1 fruit fly cellular context compared by ENCODE assay signal in genomic region chr2L:16801578-16802152, dm6.
A peak's percentile ranks its signal among the peaks of the same experiment; 100 is the strongest.
TF ChIP-seq lines count a peak whose summit lies in the region.

No protein-coding gene starts in this region.

TF ChIP-seq in whole organism, embryonic, 481 proteins besides CTCF, POLR2A, EP300 and RAD21 (continued from another document and continues in another):
- TF ChIP-seq Lhr (GFP tag; optimal IDR thresholded peaks at IDR 0.05; lab: Kevin White, UChicago) (peak; percentile 34), pros (GFP tag; optimal IDR thresholded peaks at IDR 0.05; lab: Kevin White, UChicago) (no peak), grn (GFP tag; optimal IDR thresholded peaks at IDR 0.05; lab: Kevin White, UChicago) (peak; percentile 88), CG17802 (tag; optimal IDR thresholded peaks at IDR 0.05; lab: Kevin White, UChicago) (no peak), Hr39 (optimal IDR thresholded peaks at IDR 0.05; lab: Kevin White, UChicago) (no peak), CG34422 (GFP tag; IDR thresholded peaks at IDR 0.05; lab: Robert Waterston, UW) (no peak), gsb-n (tag; optimal IDR thresholded peaks at IDR 0.05; lab: Kevin White, UChicago) (no peak), sens-2 (GFP tag; IDR thresholded peaks at IDR 0.05; lab: Robert Waterston, UW) (no peak), Nf-YA (GFP tag; IDR thresholded peaks at IDR 0.05; lab: Robert Waterston, UW) (no peak), CG32772 (GFP tag; IDR thresholded peaks at IDR 0.05; lab: Robert Waterston, UW) (no peak), CG18599 (GFP tag; optimal IDR thresholded peaks at IDR 0.05; lab: Kevin White, UChicago) (peak; percentile 6), CG14441 (GFP tag; IDR thresholded peaks at IDR 0.05; lab: Robert Waterston, UW) (no peak), tna (GFP tag; IDR thresholded peaks at IDR 0.05; lab: Robert Waterston, UW; ENCODE audit: partially characterized antibody) (no peak), CG10565 (GFP tag; optimal IDR thresholded peaks at IDR 0.05; lab: Kevin White, UChicago) (no peak), Jarid2 (GFP tag; optimal IDR thresholded peaks at IDR 0.05; lab: Kevin White, UChicago) (no peak), CG11093 (GFP tag; IDR thresholded peaks at IDR 0.05; lab: Robert Waterston, UW) (no peak), CG18262 (tag; optimal IDR thresholded peaks at IDR 0.05; lab: Kevin White, UChicago) (no peak), CG3407 (GFP tag; optimal IDR thresholded peaks at IDR 0.05; lab: Kevin White, UChicago) (no peak), her (GFP tag; optimal IDR thresholded peaks at IDR 0.05; lab: Kevin White, UChicago) (no peak), Dfd (GFP tag; optimal IDR thresholded peaks at IDR 0.05; lab: Kevin White, UChicago) (no peak), NFAT (GFP tag; IDR thresholded peaks at IDR 0.05; lab: Robert Waterston, UW) (no peak), CG18011 (GFP tag; optimal IDR thresholded peaks at IDR 0.05; lab: Kevin White, UChicago) (no peak), sim (GFP tag; IDR thresholded peaks at IDR 0.05; lab: Robert Waterston, UW) (no peak), Mes4 (GFP tag; optimal IDR thresholded peaks at IDR 0.05; lab: Kevin White, UChicago) (no peak), CG2678 (tag; optimal IDR thresholded peaks at IDR 0.05; lab: Kevin White, UChicago) (no peak), lmd (GFP tag; IDR thresholded peaks at IDR 0.05; lab: Robert Waterston, UW) (no peak), lilli (GFP tag; optimal IDR thresholded peaks at IDR 0.05; lab: Kevin White, UChicago) (no peak), CG2199 (GFP tag; IDR thresholded peaks at IDR 0.05; lab: Robert Waterston, UW) (no peak), chm (GFP tag; IDR thresholded peaks at IDR 0.05; lab: Robert Waterston, UW) (no peak), tap (tag; optimal IDR thresholded peaks at IDR 0.05; lab: Kevin White, UChicago) (peak; percentile 17), Usf (GFP tag; optimal IDR thresholded peaks at IDR 0.05; lab: Kevin White, UChicago) (no peak), ab (GFP tag; optimal IDR thresholded peaks at IDR 0.05; lab: Kevin White, UChicago) (no peak), row (GFP tag; IDR thresholded peaks at IDR 0.05; lab: Robert Waterston, UW) (peak; percentile 9; the same call in 1 of the 3 replicates), sna (GFP tag; IDR thresholded peaks at IDR 0.05; lab: Robert Waterston, UW; ENCODE audit: partially characterized antibody) (no peak), wdn (GFP tag; IDR thresholded peaks at IDR 0.05; lab: Robert Waterston, UW) (no peak), GATAe (GFP tag; conservative IDR thresholded peaks at IDR 0.05; lab: Robert Waterston, UW) (peak; percentile 75), unc-4 (GFP tag; IDR thresholded peaks at IDR 0.05; lab: Robert Waterston, UW; ENCODE audit: partially characterized antibody) (no peak), CG9797 (GFP tag; optimal IDR thresholded peaks at IDR 0.05; lab: Kevin White, UChicago) (no peak), CG7745 (tag; optimal IDR thresholded peaks at IDR 0.05; lab: Kevin White, UChicago) (no peak), da (GFP tag; optimal IDR thresholded peaks at IDR 0.05; lab: Kevin White, UChicago) (no peak), lbe (GFP tag; optimal IDR thresholded peaks at IDR 0.05; lab: Kevin White, UChicago) (no peak), danr (GFP tag; IDR thresholded peaks at IDR 0.05; lab: Robert Waterston, UW) (no peak), bab2 (GFP tag; optimal IDR thresholded peaks at IDR 0.05; lab: Kevin White, UChicago) (no peak), so (GFP tag; IDR thresholded peaks at IDR 0.05; lab: Robert Waterston, UW) (no peak), lov (optimal IDR thresholded peaks at IDR 0.05; lab: Kevin White, UChicago) (no peak), lov (GFP tag; IDR thresholded peaks at IDR 0.05; lab: Robert Waterston, UW) (no peak), Neu2 (GFP tag; optimal IDR thresholded peaks at IDR 0.05; lab: Kevin White, UChicago; ENCODE audit: borderline replicate concordance) (no peak), ken (GFP tag; IDR thresholded peaks at IDR 0.05; lab: Robert Waterston, UW) (no peak), rib (GFP tag; IDR thresholded peaks at IDR 0.05; lab: Robert Waterston, UW) (no peak), bsh (GFP tag; optimal IDR thresholded peaks at IDR 0.05; lab: Kevin White, UChicago) (no peak), exex (tag; optimal IDR thresholded peaks at IDR 0.05; lab: Kevin White, UChicago) (peak; percentile 99), Dip2 (GFP tag; IDR thresholded peaks at IDR 0.05; lab: Robert Waterston, UW) (no peak), Hmr (GFP tag; optimal IDR thresholded peaks at IDR 0.05; lab: Kevin White, UChicago) (peak; percentile 32), MBD-R2 (GFP tag; IDR thresholded peaks at IDR 0.05; lab: Robert Waterston, UW) (no peak), CG10979 (tag; optimal IDR thresholded peaks at IDR 0.05; lab: Kevin White, UChicago) (no peak), PHDP (tag; optimal IDR thresholded peaks at IDR 0.05; lab: Kevin White, UChicago) (no peak), pnt (GFP tag; optimal IDR thresholded peaks at IDR 0.05; lab: Kevin White, UChicago) (no peak), H2.0 (GFP tag; IDR thresholded peaks at IDR 0.05; lab: Robert Waterston, UW) (no peak), CG16779 (GFP tag; IDR thresholded peaks at IDR 0.05; lab: Robert Waterston, UW) (no peak), luna (GFP tag; optimal IDR thresholded peaks at IDR 0.05; lab: Kevin White, UChicago) (no peak), CG5245 (GFP tag; optimal IDR thresholded peaks at IDR 0.05; lab: Kevin White, UChicago) (no peak), Abd-B (GFP tag; optimal IDR thresholded peaks at IDR 0.05; lab: Kevin White, UChicago) (no peak), B-H1 (GFP tag; IDR thresholded peaks at IDR 0.05; lab: Robert Waterston, UW) (no peak), Sin3A (optimal IDR thresholded peaks at IDR 0.05; lab: Kevin White, UChicago) (no peak), vnd (GFP tag; IDR thresholded peaks at IDR 0.05; lab: Robert Waterston, UW; ENCODE audit: partially characterized antibody) (no peak), CG13287 (GFP tag; IDR thresholded peaks at IDR 0.05; lab: Robert Waterston, UW; ENCODE audit: partially characterized antibody) (peak; percentile 32; the same call in 1 of the 2 replicates), CG10959 (GFP tag; IDR thresholded peaks at IDR 0.05; lab: Robert Waterston, UW) (no peak), BtbVII (GFP tag; optimal IDR thresholded peaks at IDR 0.05; lab: Kevin White, UChicago) (peak; percentile 83), CG18476 (GFP tag; optimal IDR thresholded peaks at IDR 0.05; lab: Kevin White, UChicago) (no peak), gcm2 (GFP tag; optimal IDR thresholded peaks at IDR 0.05; lab: Kevin White, UChicago) (no peak), CG15011 (GFP tag; optimal IDR thresholded peaks at IDR 0.05; lab: Kevin White, UChicago) (no peak), CG13624 (GFP tag; optimal IDR thresholded peaks at IDR 0.05; lab: Kevin White, UChicago) (no peak), Oli (tag; optimal IDR thresholded peaks at IDR 0.05; lab: Kevin White, UChicago) (no peak), cato (GFP tag; optimal IDR thresholded peaks at IDR 0.05; lab: Kevin White, UChicago; ENCODE audit: borderline replicate concordance) (no peak), emc (GFP tag; optimal IDR thresholded peaks at IDR 0.05; lab: Kevin White, UChicago) (no peak), ewg (GFP tag; optimal IDR thresholded peaks at IDR 0.05; lab: Kevin White, UChicago) (no peak), Kr (GFP tag; optimal IDR thresholded peaks at IDR 0.05; lab: Kevin White, UChicago) (no peak), CG15073 (GFP tag; optimal IDR thresholded peaks at IDR 0.05; lab: Kevin White, UChicago) (no peak), CG1233 (GFP tag; optimal IDR thresholded peaks at IDR 0.05; lab: Kevin White, UChicago) (no peak), B-H2 (GFP tag; optimal IDR thresholded peaks at IDR 0.05; lab: Kevin White, UChicago) (no peak), kah (GFP tag; optimal IDR thresholded peaks at IDR 0.05; lab: Kevin White, UChicago) (no peak), CG15479 (GFP tag; optimal IDR thresholded peaks at IDR 0.05; lab: Kevin White, UChicago) (no peak), NK7.1 (GFP tag; optimal IDR thresholded peaks at IDR 0.05; lab: Kevin White, UChicago) (no peak), CG6813 (GFP tag; optimal IDR thresholded peaks at IDR 0.05; lab: Kevin White, UChicago) (no peak), hth (optimal IDR thresholded peaks at IDR 0.05; lab: Kevin White, UChicago) (no peak), CG4730 (GFP tag; IDR thresholded peaks at IDR 0.05; lab: Robert Waterston, UW) (no peak), ssp (GFP tag; IDR thresholded peaks at IDR 0.05; lab: Robert Waterston, UW) (no peak), Mrtf (GFP tag; IDR thresholded peaks at IDR 0.05; lab: Robert Waterston, UW) (no peak), CG15696 (tag; optimal IDR thresholded peaks at IDR 0.05; lab: Kevin White, UChicago) (no peak), CG6854 (GFP tag; optimal IDR thresholded peaks at IDR 0.05; lab: Kevin White, UChicago) (peak; percentile 12), CG4282 (GFP tag; optimal IDR thresholded peaks at IDR 0.05; lab: Kevin White, UChicago) (no peak), Ets97D (GFP tag; optimal IDR thresholded peaks at IDR 0.05; lab: Kevin White, UChicago) (no peak), twi (tag; optimal IDR thresholded peaks at IDR 0.05; lab: Kevin White, UChicago) (no peak), CG4854 (GFP tag; optimal IDR thresholded peaks at IDR 0.05; lab: Kevin White, UChicago) (no peak), CG15514 (GFP tag; optimal IDR thresholded peaks at IDR 0.05; lab: Kevin White, UChicago) (no peak), Stat92E (GFP tag; optimal IDR thresholded peaks at IDR 0.05; lab: Kevin White, UChicago) (no peak), CG4328 (GFP tag; optimal IDR thresholded peaks at IDR 0.05; lab: Kevin White, UChicago) (peak; percentile 2), ara (GFP tag; IDR thresholded peaks at IDR 0.05; lab: Robert Waterston, UW) (no peak), hkb (optimal IDR thresholded peaks at IDR 0.05; lab: Kevin White, UChicago) (no peak), hkb (GFP tag; IDR thresholded peaks at IDR 0.05; lab: Robert Waterston, UW) (no peak), knrl (GFP tag; IDR thresholded peaks at IDR 0.05; lab: Robert Waterston, UW; ENCODE audit: partially characterized antibody) (no peak), inv (GFP tag; IDR thresholded peaks at IDR 0.05; lab: Robert Waterston, UW; ENCODE audit: partially characterized antibody) (no peak), Vsx1 (GFP tag; optimal IDR thresholded peaks at IDR 0.05; lab: Kevin White, UChicago) (no peak), CG7987 (GFP tag; optimal IDR thresholded peaks at IDR 0.05; lab: Kevin White, UChicago) (no peak), ems (GFP tag; optimal IDR thresholded peaks at IDR 0.05; lab: Kevin White, UChicago) (no peak), Myb (GFP tag; optimal IDR thresholded peaks at IDR 0.05; lab: Kevin White, UChicago) (peak; percentile 67), org-1 (GFP tag; optimal IDR thresholded peaks at IDR 0.05; lab: Kevin White, UChicago) (no peak), onecut (GFP tag; IDR thresholded peaks at IDR 0.05; lab: Robert Waterston, UW) (no peak), chif (GFP tag; optimal IDR thresholded peaks at IDR 0.05; lab: Kevin White, UChicago) (no peak), Asciz (GFP tag; optimal IDR thresholded peaks at IDR 0.05; lab: Kevin White, UChicago) (no peak), CG18619 (GFP tag; optimal IDR thresholded peaks at IDR 0.05; lab: Kevin White, UChicago) (no peak), zen (tag; optimal IDR thresholded peaks at IDR 0.05; lab: Kevin White, UChicago) (no peak), tgo (GFP tag; IDR thresholded peaks at IDR 0.05; lab: Robert Waterston, UW) (no peak), abd-A (tag; optimal IDR thresholded peaks at IDR 0.05; lab: Kevin White, UChicago) (no peak), caup (GFP tag; optimal IDR thresholded peaks at IDR 0.05; lab: Kevin White, UChicago; ENCODE audit: severe bottlenecking) (peak; percentile 35), salm (tag; optimal IDR thresholded peaks at IDR 0.05; lab: Kevin White, UChicago) (peak; percentile 2), CG11723 (GFP tag; optimal IDR thresholded peaks at IDR 0.05; lab: Kevin White, UChicago) (no peak), mirr (GFP tag; optimal IDR thresholded peaks at IDR 0.05; lab: Kevin White, UChicago) (peak; percentile 100), oc (tag; optimal IDR thresholded peaks at IDR 0.05; lab: Kevin White, UChicago) (no peak), CG9437 (GFP tag; optimal IDR thresholded peaks at IDR 0.05; lab: Kevin White, UChicago) (no peak), Bteb2 (GFP tag; optimal IDR thresholded peaks at IDR 0.05; lab: Kevin White, UChicago) (no peak), Drgx (GFP tag; IDR thresholded peaks at IDR 0.05; lab: Robert Waterston, UW) (no peak), CG11560 (tag; IDR thresholded peaks at IDR 0.05; lab: Robert Waterston, UW) (no peak), ase (GFP tag; IDR thresholded peaks at IDR 0.05; lab: Robert Waterston, UW) (no peak), p53 (GFP tag; optimal IDR thresholded peaks at IDR 0.05; lab: Kevin White, UChicago) (no peak), wek (GFP tag; optimal IDR thresholded peaks at IDR 0.05; lab: Kevin White, UChicago) (no peak), nom (GFP tag; optimal IDR thresholded peaks at IDR 0.05; lab: Kevin White, UChicago) (no peak), tup (GFP tag; optimal IDR thresholded peaks at IDR 0.05; lab: Kevin White, UChicago) (no peak), phol (tag; optimal IDR thresholded peaks at IDR 0.05; lab: Kevin White, UChicago) (no peak), ash1 (GFP tag; optimal IDR thresholded peaks at IDR 0.05; lab: Kevin White, UChicago) (no peak), Hmx (GFP tag; optimal IDR thresholded peaks at IDR 0.05; lab: Kevin White, UChicago) (no peak), odd (GFP tag; optimal IDR thresholded peaks at IDR 0.05; lab: Kevin White, UChicago) (peak; percentile 33), NfI (GFP tag; optimal IDR thresholded peaks at IDR 0.05; lab: Kevin White, UChicago) (no peak), CG34376 (GFP tag; optimal IDR thresholded peaks at IDR 0.05; lab: Kevin White, UChicago) (peak; percentile 78), CG11456 (GFP tag; IDR thresholded peaks at IDR 0.05; lab: Robert Waterston, UW) (no peak), lab (GFP tag; optimal IDR thresholded peaks at IDR 0.05; lab: Kevin White, UChicago) (peak; percentile 35), Dp (GFP tag; optimal IDR thresholded peaks at IDR 0.05; lab: Kevin White, UChicago) (peak; percentile 74), chinmo (GFP tag; IDR thresholded peaks at IDR 0.05; lab: Robert Waterston, UW; ENCODE audit: partially characterized antibody) (0 out of 4 replicates have a peak, but pooled peaks have one; percentile 18), Tbp (GFP tag; optimal IDR thresholded peaks at IDR 0.05; lab: Kevin White, UChicago) (no peak), CG12104 (GFP tag; optimal IDR thresholded peaks at IDR 0.05; lab: Kevin White, UChicago) (no peak)
